Worm (Caenorhabditis elegans) whole organism, L4 larva: ENCODE data around the gene kin-20.

Source experiments
- D1046.2 ChIP-seq: fragments of 200-800 bp; sonication (Bioruptor generic); IDR thresholded peaks from 2 replicates; pipeline ENCODE4 v1.3.6; 2022; ENCODE audit warnings: missing genetic modification characterization, missing compliant biosample characterization
- aha-1 ChIP-seq: fragments of 150-350 bp; peaks from one replicate; lab custom pipeline; 2014; ENCODE audit warnings: missing biosample characterization, missing genetic modification characterization
- lin-29 ChIP-seq: fragments of 200-800 bp; sonication (Bioruptor generic); IDR thresholded peaks from 2 replicates; pipeline ENCODE4 v1.3.6; 2022; ENCODE audit warnings: missing genetic modification reagents, missing genetic modification characterization, missing compliant biosample characterization
- set-16 ChIP-seq: fragments of 200-800 bp; sonication (Bioruptor generic); IDR thresholded peaks from 2 replicates; pipeline ENCODE4 v1.3.6; 2022; ENCODE audit warnings: missing genetic modification reagents, missing genetic modification characterization, missing compliant biosample characterization
- vab-7 ChIP-seq: fragments of 200-800 bp; sonication (Bioruptor generic); IDR thresholded peaks from 2 replicates; pipeline ENCODE4 v1.3.6; 2022; ENCODE audit warnings: missing genetic modification reagents, missing genetic modification characterization, missing compliant biosample characterization

The kin-20 gene

DNA sequence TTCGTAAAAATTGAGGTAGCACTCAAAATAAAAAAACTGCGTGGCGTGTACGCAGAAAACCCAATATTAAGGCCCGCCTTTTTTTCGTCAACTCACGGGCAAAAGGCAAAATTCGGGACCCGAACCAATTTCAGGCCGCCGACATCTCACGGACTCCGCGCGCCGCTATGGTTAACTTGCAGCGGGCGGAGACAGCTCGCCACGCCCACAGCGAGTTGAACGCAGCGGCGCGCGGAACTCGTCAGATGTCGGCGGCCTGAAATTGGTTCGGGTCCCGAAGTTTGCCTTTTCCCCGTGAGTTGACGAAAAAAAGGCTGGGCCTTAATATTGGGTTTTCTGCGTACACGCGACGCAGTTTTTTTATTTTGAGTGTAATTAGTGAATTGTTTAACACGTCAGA lies 56.5 kb downstream of the kin-20 start:
- TF ChIP-seq D1046.2 (GFP tag; lab: Robert Waterston, UW): no peak
- 0 out of 2 replicates have a peak, but pooled peaks have one; percentile 25 for TF ChIP-seq vab-7
- TF ChIP-seq set-16 (GFP tag; lab: Robert Waterston, UW): peak; percentile 80
- no peak for TF ChIP-seq lin-29 (GFP tag; lab: Robert Waterston, UW)
- TF ChIP-seq aha-1 (tag; lab: Kevin White, UChicago): peak; percentile 61
- TF ChIP-seq, all 104 proteins: peak for 3
